Worm (Caenorhabditis elegans): ENCODE data around the gene C49F5.5.

DNA sequence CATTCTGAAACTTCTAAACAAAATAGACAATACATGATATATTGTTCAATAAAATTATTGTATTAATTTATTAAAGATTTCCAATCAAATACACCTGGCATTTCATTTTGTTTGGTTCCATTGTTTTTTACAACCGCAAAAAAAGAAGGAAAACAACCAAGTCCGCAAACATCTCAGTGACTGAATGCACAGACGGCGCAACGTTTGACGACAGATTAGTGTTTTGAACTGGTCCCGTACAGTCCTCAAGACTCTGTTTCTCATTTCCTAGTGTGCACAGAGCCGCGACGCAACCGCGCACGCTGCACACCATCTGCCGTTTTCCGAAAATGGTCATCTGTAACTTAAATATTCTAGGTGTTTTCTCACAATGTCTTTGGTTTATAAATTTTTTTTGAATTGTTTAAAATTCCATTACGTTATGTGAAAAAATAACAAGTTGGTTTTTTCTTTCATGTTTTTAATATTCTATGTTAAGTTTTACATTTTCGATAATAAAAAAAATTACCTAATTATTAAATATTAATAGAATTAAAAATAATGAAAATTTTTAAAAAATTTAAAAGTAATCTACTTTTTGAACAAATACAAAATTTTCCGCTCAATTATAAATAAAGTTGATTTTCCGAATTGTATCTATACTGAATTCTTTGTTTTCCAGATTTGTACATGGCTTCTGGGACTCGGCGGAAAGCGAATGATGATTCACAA, 37.6 kb upstream of the C49F5.5 start, which contains the start of gene lsd-1:
- TF ChIP-seq snpc-4 (tag; optimal IDR thresholded peaks at IDR 0.05), result no peak
- peak; percentile 29 for TF ChIP-seq mep-1 (tag; optimal IDR thresholded peaks at IDR 0.05)
- no peak for TF ChIP-seq nhr-28 (tag; optimal IDR thresholded peaks at IDR 0.05)
- no peak for TF ChIP-seq unc-62 (GFP tag; optimal IDR thresholded peaks at IDR 0.05)
